Fruit fly (Drosophila melanogaster) whole organism, adult: ENCODE results near the gene Psf1.

Source experiments
- CG11617 ChIP-seq: fragments of 200-800 bp; sonication (Bioruptor generic); optimal IDR thresholded peaks from 2 replicates; lab custom pipeline; 2017; ENCODE audit warnings: mild to moderate bottlenecking, missing biosample characterization, missing genetic modification reagents, missing genetic modification characterization
- CG12768 ChIP-seq: fragments of 200-800 bp; sonication (Bioruptor generic); optimal IDR thresholded peaks from 2 replicates; lab custom pipeline; 2017; ENCODE audit warnings: missing biosample characterization, missing genetic modification characterization, mild to moderate bottlenecking, moderate library complexity, missing genetic modification reagents
- CG14711 ChIP-seq: fragments of 200-800 bp; sonication (Bioruptor generic); optimal IDR thresholded peaks from 2 replicates; lab custom pipeline; 2018; ENCODE audit warnings: missing biosample characterization, mild to moderate bottlenecking, missing genetic modification characterization, moderate library complexity
- CG1620 ChIP-seq: fragments of 200-800 bp; sonication (Bioruptor generic); optimal IDR thresholded peaks from 2 replicates; lab custom pipeline; 2016; ENCODE audit warnings: missing biosample characterization, missing genetic modification characterization
- CG33017 ChIP-seq: fragments of 200-800 bp; sonication (Bioruptor generic); optimal IDR thresholded peaks from 2 replicates; lab custom pipeline; 2018; ENCODE audit warnings: missing biosample characterization, mild to moderate bottlenecking, missing genetic modification characterization, moderate library complexity
- CG5204 ChIP-seq: fragments of 200-800 bp; sonication (Bioruptor generic); optimal IDR thresholded peaks from 2 replicates; lab custom pipeline; 2016; ENCODE audit warnings: missing biosample characterization, missing genetic modification characterization
- CG7045 ChIP-seq: fragments of 200-800 bp; sonication (Bioruptor generic); optimal IDR thresholded peaks from 2 replicates; lab custom pipeline; 2017; ENCODE audit warnings: missing biosample characterization, mild to moderate bottlenecking, missing genetic modification characterization
- CG7101 ChIP-seq: fragments of 200-800 bp; sonication (Bioruptor generic); optimal IDR thresholded peaks from 2 replicates; lab custom pipeline; 2018; ENCODE audit warnings: missing biosample characterization, mild to moderate bottlenecking, missing genetic modification characterization, moderate library complexity
- Clk ChIP-seq: fragments of 200-800 bp; sonication (Bioruptor generic); optimal IDR thresholded peaks from 2 replicates; lab custom pipeline; 2017; ENCODE audit warnings: missing biosample characterization, missing genetic modification characterization
- Crg-1 ChIP-seq: fragments of 200-800 bp; sonication (Bioruptor generic); optimal IDR thresholded peaks from 2 replicates; lab custom pipeline; 2016; ENCODE audit warnings: missing biosample characterization, missing genetic modification characterization
- Hr96 ChIP-seq: fragments of 200-800 bp; sonication (Bioruptor generic); optimal IDR thresholded peaks from 2 replicates; lab custom pipeline; 2016; ENCODE audit warnings: missing biosample characterization, missing genetic modification characterization
- Mnt ChIP-seq: fragments of 200-800 bp; sonication (Bioruptor generic); optimal IDR thresholded peaks from 2 replicates; lab custom pipeline; 2016; ENCODE audit warnings: missing biosample characterization, mild to moderate bottlenecking, missing genetic modification characterization
- bab1 ChIP-seq: fragments of 200-800 bp; sonication (Bioruptor generic); optimal IDR thresholded peaks from 3 replicates; lab custom pipeline; 2019; ENCODE audit warnings: missing biosample characterization, mild to moderate bottlenecking, missing genetic modification characterization, moderate library complexity
- cic ChIP-seq: fragments of 200-800 bp; sonication (Bioruptor generic); optimal IDR thresholded peaks from 2 replicates; lab custom pipeline; 2017; ENCODE audit warnings: missing biosample characterization, mild to moderate bottlenecking, missing genetic modification characterization, moderate library complexity
- cnc ChIP-seq, 2 experiments: fragments of >200 bp; optimal IDR thresholded peaks; 2 replicates each; lab custom pipeline; 2017
- kay ChIP-seq: fragments of 200-800 bp; sonication (Bioruptor generic); peaks from one replicate; lab custom pipeline; 2016; ENCODE audit warnings: missing biosample characterization, missing genetic modification characterization, borderline replicate concordance
- ovo ChIP-seq: fragments of 200-800 bp; sonication (Bioruptor generic); optimal IDR thresholded peaks from 2 replicates; lab custom pipeline; 2016; ENCODE audit warnings: missing biosample characterization, missing genetic modification characterization
- pad ChIP-seq: fragments of 200-800 bp; sonication (Bioruptor generic); optimal IDR thresholded peaks from 3 replicates; lab custom pipeline; 2017; ENCODE audit warnings: missing biosample characterization, missing genetic modification characterization, mild to moderate bottlenecking, moderate library complexity, missing genetic modification reagents
- tj ChIP-seq: fragments of 200-800 bp; sonication (Bioruptor generic); optimal IDR thresholded peaks from 3 replicates; lab custom pipeline; 2017; ENCODE audit warnings: missing biosample characterization, mild to moderate bottlenecking, missing genetic modification characterization, moderate library complexity
- toe ChIP-seq: fragments of 200-800 bp; sonication (Bioruptor generic); optimal IDR thresholded peaks from 2 replicates; lab custom pipeline; 2016; ENCODE audit warnings: missing biosample characterization, missing genetic modification characterization

The Psf1 gene

DNA sequence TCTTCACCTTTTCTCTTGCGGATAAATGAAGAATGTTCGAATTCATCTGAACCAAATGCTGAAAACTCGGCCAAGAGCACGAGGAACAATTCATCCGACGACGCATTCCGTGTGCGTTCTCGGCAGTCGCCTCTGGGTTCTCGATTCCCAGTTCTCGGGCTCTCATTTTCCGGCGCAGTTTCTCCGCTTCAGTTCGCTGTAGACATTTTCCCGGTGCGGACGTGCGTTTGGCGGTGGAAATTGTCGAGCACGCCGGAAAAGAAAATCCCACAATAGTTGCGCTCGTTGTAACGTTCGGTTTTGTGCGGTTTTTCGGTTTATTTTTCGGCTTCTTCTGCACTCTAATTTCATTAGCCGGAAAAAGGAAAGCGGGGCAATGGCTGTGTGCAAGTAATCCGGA, 28.3 kb upstream of the Psf1 start, which contains the start of gene CG32333:
CG32333 (plus strand) TSS at position 190 of the 400 bp plus-strand sequence.
- TF ChIP-seq CG12768 (GFP tag; lab: Kevin White, UChicago) (no peak), CG33017 (tag; lab: Kevin White, UChicago) (no peak), bab1 (GFP tag; lab: Kevin White, UChicago) (no peak), CG11617 (GFP tag; lab: Kevin White, UChicago) (no peak)

DNA sequence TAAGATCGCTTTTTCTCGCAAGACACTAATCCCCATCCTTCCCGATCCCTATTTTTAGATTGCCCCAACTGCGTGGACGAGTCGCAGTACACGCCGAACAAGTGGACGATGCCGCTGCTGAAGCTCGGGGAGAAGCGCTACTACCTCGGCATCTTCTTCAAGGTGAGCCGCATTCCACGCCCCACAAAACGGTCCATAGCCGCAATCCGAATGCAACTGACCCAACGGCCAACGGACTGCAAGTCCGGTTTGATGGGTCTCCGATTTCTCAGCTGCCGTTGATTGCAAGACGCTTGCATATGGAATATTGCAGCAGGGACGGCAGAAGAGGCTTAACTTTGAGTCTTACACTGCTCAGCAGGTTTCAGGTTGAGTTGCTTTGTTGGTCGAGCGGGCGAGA, 21.5 kb upstream of the Psf1 start:
- TF ChIP-seq toe (GFP tag; lab: Kevin White, UChicago): no peak

DNA sequence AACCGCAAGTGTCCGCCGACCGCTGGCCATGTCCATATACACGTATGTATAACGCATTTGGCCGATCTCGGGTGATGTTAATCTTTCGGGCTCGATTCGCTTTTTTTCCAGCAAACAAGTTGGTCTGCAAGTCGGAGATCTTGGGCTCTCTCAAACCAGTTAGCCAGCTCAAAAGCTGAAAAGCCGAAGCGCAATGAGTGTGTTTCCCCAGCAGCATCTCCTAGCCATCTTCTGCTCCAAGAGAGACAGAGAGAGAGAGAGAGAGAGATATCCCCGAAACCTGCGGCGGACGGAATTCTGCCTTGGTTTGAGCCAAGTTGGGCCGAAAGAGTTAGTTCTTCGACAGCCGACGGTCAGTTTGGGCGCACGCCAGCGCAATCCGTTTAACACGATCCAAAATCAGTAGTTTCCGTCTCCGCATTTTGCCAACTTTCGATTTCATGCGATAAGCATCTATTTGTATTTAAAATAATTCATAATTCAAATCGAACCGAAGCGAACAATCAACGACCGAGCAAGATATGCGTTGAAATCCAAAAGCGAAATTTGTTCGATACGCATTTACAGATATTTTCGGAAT, 18.0 kb upstream of the Psf1 start:
- TF ChIP-seq CG7045 (GFP tag; lab: Kevin White, UChicago) (no peak), Crg-1 (GFP tag; lab: Kevin White, UChicago) (no peak), CG12768 (GFP tag; lab: Kevin White, UChicago) (no peak), CG14711 (tag; lab: Kevin White, UChicago) (no peak), kay (GFP tag; lab: Kevin White, UChicago) (peak; percentile 34)

DNA sequence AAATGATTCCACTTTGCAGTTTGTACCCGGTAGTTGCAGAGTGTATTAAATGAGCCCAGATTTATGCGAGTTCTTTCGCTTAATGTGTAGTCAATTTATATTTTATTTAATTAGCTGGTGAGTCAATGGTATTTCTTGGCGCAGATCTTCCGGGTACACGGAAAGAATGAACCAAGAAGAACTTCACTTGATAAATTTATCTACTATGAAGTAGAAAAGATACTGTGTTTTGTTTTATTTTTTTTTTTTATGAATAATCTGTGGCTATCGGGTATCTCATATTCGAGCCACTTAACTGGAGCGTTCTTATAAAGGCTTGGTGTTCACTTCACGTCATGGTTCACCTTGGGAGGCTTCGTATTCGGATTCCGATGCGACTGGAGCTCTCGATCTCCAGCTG, 17.5 kb upstream of the Psf1 start:
- no peak for TF ChIP-seq CG14711 (tag; lab: Kevin White, UChicago)
- no peak for TF ChIP-seq CG12768 (GFP tag; lab: Kevin White, UChicago)
- no peak for TF ChIP-seq pad (GFP tag; lab: Kevin White, UChicago)
- TF ChIP-seq CG33017 (tag; lab: Kevin White, UChicago): no peak
- TF ChIP-seq toe (GFP tag; lab: Kevin White, UChicago): no peak
- no peak for TF ChIP-seq bab1 (GFP tag; lab: Kevin White, UChicago)
- no peak for TF ChIP-seq cnc (optimal IDR thresholded peaks at IDR 0.05; lab: Kevin White, UChicago)
- TF ChIP-seq tj (GFP tag; lab: Kevin White, UChicago): no peak
- no peak for TF ChIP-seq Mnt (GFP tag; lab: Kevin White, UChicago)
- TF ChIP-seq Crg-1 (GFP tag; lab: Kevin White, UChicago): no peak
- TF ChIP-seq CG5204 (GFP tag; lab: Kevin White, UChicago): no peak
- TF ChIP-seq cic: no peak
- no peak for TF ChIP-seq CG7101 (tag; lab: Kevin White, UChicago)
- TF ChIP-seq Hr96: no peak
- no peak for TF ChIP-seq kay (GFP tag; lab: Kevin White, UChicago)
- TF ChIP-seq CG7045 (GFP tag; lab: Kevin White, UChicago): no peak
- TF ChIP-seq CG11617 (GFP tag; lab: Kevin White, UChicago): no peak
- no peak for TF ChIP-seq Clk
- no peak for TF ChIP-seq CG1620
- TF ChIP-seq ovo: no peak

DNA sequence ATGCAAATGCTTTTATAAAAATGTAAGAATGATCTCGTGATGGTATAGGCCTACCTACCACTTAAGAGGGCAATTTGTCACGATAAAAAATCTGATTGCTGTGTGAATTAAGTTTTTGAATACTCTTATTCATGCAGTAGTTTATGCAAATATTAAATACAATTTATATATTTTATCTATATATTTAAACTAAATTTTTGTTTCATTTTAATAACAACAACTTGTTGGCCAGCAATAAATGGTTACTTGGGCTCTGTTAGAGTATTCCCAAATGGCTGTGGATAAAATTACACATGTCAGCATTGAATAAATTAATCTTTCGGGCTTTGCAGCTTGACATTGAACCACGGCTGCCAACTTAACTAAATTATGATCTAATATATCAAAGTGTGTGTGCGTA, 11.1 kb upstream of the Psf1 start:
- TF ChIP-seq cic (no peak), CG33017 (tag; lab: Kevin White, UChicago) (no peak), CG7101 (tag; lab: Kevin White, UChicago) (no peak), CG7045 (GFP tag; lab: Kevin White, UChicago) (no peak), kay (GFP tag; lab: Kevin White, UChicago) (no peak), CG14711 (tag; lab: Kevin White, UChicago) (no peak), Crg-1 (GFP tag; lab: Kevin White, UChicago) (no peak)

DNA sequence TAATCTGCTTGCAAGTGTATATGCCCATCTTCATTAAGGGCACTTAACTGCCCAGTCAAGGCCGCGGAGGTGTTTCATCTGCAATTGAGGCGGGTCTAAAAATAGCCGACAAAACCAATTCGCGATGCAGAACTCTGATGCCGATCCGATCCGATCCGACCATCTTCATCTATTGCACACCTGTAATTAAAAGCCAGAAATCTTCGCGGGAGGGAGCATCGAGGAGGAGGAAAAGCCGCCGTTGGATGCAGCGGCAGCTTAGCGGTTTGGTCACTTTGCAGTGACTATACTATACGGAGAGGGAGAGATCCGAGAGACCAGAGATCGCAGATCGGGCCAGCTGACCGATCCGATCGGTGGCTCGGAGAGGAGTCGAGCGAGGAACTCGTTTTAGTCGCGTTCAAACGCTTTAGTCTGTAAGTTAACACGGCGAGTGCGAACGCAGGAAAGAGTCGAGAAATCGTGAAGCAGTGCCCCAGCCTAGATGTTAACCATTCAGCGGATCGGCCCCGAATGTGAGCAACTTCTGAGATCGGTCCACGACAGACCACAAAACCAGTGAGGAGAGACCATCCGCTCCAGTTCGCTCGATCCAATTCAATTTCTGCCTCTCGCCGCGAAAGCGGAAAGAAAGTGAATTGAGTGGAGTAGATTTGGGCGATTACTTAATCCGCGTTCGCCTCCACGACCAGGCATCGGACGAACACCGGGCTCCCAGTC, 8.7 kb upstream of the Psf1 start, which contains the start of gene tfc:
tfc (plus strand) TSS at position 389 of the 720 bp plus-strand sequence.
- TF ChIP-seq pad (GFP tag; lab: Kevin White, UChicago): no peak
- TF ChIP-seq toe (GFP tag; lab: Kevin White, UChicago): no peak
- TF ChIP-seq kay (GFP tag; lab: Kevin White, UChicago): no peak
- no peak for TF ChIP-seq CG14711 (tag; lab: Kevin White, UChicago)
- no peak for TF ChIP-seq Mnt (GFP tag; lab: Kevin White, UChicago)
- TF ChIP-seq cic: no peak
- no peak for TF ChIP-seq Hr96

DNA sequence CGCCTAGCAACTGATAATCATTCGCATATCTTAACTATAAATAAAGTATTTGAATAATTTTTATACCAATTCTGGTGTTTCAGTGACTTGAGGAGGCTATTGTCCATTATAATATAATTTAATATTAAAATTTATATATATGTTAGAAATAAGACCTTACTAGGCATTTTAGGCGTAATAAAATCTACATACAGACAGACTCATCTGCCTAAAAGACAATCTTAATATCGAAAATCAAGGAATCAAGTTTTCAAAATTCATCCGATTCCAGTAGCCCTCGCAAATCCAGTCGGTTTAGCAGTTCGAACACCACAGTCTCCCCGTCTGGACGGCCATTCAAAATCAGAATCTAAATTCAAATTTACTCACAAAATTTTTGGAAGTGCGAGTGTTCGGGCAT, 4.2 kb upstream of the Psf1 start, which contains the start of the genes CG9130 and CG9133:
CG9130 (plus strand) TSS at position 301 of the 400 bp plus-strand sequence.
CG9133 (plus strand) TSS at position 301 of the 400 bp plus-strand sequence.
- no peak for TF ChIP-seq CG14711 (tag; lab: Kevin White, UChicago)
- TF ChIP-seq CG7101 (tag; lab: Kevin White, UChicago): no peak
